Fruit fly (Drosophila melanogaster): ENCODE data around the gene RpS19b.

RpS19b gene

DNA sequence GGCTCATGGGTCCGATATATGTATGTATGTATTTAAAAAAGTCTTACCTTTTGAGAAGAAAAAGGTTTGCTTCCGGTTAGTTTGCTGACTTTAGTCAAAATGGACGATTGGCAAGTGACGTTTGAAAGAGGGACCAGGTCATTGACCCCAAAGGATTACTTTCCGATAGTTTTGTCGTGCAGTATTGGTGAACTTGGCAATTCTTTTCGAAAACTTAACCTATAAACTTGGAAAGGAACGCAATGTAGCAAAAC is at the start of gene RpS19b:
RpS19b (minus strand) TSS at position 101 of the 254 bp plus-strand sequence.
- TF ChIP-seq EcR (GFP tag; optimal IDR thresholded peaks at IDR 0.05) (no peak), CG14655 (GFP tag; optimal IDR thresholded peaks at IDR 0.05) (no peak), CG15710 (tag; optimal IDR thresholded peaks at IDR 0.05) (no peak), CG12605 (GFP tag; IDR thresholded peaks at IDR 0.05) (no peak), Snoo (tag; optimal IDR thresholded peaks at IDR 0.05) (no peak), CG9948 (tag; optimal IDR thresholded peaks at IDR 0.05) (no peak), CG32121 (GFP tag; IDR thresholded peaks at IDR 0.05) (no peak), CG8301 (tag; optimal IDR thresholded peaks at IDR 0.05) (no peak), CG13204 (GFP tag; optimal IDR thresholded peaks at IDR 0.05) (no peak), CG17806 (tag; optimal IDR thresholded peaks at IDR 0.05) (no peak), D1 (tag; optimal IDR thresholded peaks at IDR 0.05) (no peak), Ets98B (GFP tag; IDR thresholded peaks at IDR 0.05) (no peak)

DNA sequence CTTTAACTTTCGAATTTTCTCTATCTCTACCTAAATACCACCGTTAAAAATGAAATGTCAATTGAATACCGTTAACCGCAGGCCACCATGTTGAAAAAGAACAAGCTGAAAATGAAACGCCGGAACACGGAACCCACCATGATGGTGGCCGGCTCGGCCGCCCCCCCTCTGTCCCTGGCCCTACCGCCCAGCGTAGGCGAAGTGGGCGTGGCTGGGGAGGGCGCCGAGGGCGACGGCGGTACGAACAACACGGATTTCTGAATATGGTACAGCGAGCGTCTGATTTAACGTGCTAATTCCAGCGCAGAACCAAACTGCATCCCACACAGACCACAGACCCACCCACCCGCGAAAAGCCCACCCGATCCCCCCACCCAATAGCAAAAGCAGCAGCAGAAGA is 48.3 kb upstream of the RpS19b start:
- TF ChIP-seq rn (GFP tag; IDR thresholded peaks at IDR 0.05) (no peak), CG12605 (GFP tag; IDR thresholded peaks at IDR 0.05) (no peak), Ets98B (GFP tag; IDR thresholded peaks at IDR 0.05) (no peak), CG32121 (GFP tag; IDR thresholded peaks at IDR 0.05) (no peak), CG8159 (tag; optimal IDR thresholded peaks at IDR 0.05) (no peak), Snoo (tag; optimal IDR thresholded peaks at IDR 0.05) (no peak), CG10348 (GFP tag; IDR thresholded peaks at IDR 0.05) (no peak), Pif1A (GFP tag; optimal IDR thresholded peaks at IDR 0.05) (no peak), CG13204 (GFP tag; optimal IDR thresholded peaks at IDR 0.05) (no peak), CG4496 (GFP tag; IDR thresholded peaks at IDR 0.05) (no peak), CG9948 (tag; optimal IDR thresholded peaks at IDR 0.05) (no peak), CG8301 (tag; optimal IDR thresholded peaks at IDR 0.05) (no peak), CG15710 (tag; optimal IDR thresholded peaks at IDR 0.05) (no peak), Pif1B (GFP tag; optimal IDR thresholded peaks at IDR 0.05) (no peak), EcR (GFP tag; optimal IDR thresholded peaks at IDR 0.05) (no peak), D1 (tag; optimal IDR thresholded peaks at IDR 0.05) (no peak)

DNA sequence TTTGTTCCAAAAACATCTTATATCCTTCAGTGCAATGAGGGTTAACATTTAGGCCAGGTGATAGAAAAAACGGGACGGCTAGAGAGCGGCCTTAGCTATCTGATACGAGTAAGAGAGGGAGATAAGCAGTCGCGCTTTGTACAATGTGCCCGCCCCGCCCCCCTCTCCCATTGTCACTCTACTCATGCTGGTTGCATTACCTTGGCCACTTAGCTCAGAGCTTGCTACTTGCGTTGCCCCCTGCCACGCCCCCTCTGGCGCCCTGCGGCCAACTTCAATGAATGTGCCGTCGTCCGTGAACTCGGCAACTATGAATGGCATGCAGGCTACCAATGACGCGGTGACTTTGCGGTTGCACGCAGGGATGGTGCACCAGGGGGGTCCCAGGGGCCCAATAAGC is 38.4 kb upstream of the RpS19b start:
- TF ChIP-seq Pif1B (GFP tag; optimal IDR thresholded peaks at IDR 0.05) (no peak), CG34367 (tag; optimal IDR thresholded peaks at IDR 0.05) (no peak), CG10348 (GFP tag; IDR thresholded peaks at IDR 0.05) (no peak), fd96Ca (GFP tag; IDR thresholded peaks at IDR 0.05) (no peak)

dm6 chr3R:23971208-23971607 is 37.9 kb upstream of the RpS19b start:
- TF ChIP-seq CG17806 (tag; optimal IDR thresholded peaks at IDR 0.05), result no peak
- peak; percentile 10; the same call in 1 of the 3 replicates for TF ChIP-seq CG4496 (GFP tag; IDR thresholded peaks at IDR 0.05)
- TF ChIP-seq CG32121 (GFP tag; IDR thresholded peaks at IDR 0.05), result 0 out of 2 replicates have a peak, but pooled peaks have one; percentile 22
- no peak for TF ChIP-seq CG14655 (GFP tag; optimal IDR thresholded peaks at IDR 0.05)
- no peak for TF ChIP-seq Pif1B (GFP tag; optimal IDR thresholded peaks at IDR 0.05)

- TF ChIP-seq EcR (GFP tag; optimal IDR thresholded peaks at IDR 0.05), result peak; percentile 69
- TF ChIP-seq CG32121 (GFP tag; IDR thresholded peaks at IDR 0.05), result no peak
Measured at dm6 chr3R:23969449-23969848, 36.1 kb upstream of the RpS19b start.

DNA sequence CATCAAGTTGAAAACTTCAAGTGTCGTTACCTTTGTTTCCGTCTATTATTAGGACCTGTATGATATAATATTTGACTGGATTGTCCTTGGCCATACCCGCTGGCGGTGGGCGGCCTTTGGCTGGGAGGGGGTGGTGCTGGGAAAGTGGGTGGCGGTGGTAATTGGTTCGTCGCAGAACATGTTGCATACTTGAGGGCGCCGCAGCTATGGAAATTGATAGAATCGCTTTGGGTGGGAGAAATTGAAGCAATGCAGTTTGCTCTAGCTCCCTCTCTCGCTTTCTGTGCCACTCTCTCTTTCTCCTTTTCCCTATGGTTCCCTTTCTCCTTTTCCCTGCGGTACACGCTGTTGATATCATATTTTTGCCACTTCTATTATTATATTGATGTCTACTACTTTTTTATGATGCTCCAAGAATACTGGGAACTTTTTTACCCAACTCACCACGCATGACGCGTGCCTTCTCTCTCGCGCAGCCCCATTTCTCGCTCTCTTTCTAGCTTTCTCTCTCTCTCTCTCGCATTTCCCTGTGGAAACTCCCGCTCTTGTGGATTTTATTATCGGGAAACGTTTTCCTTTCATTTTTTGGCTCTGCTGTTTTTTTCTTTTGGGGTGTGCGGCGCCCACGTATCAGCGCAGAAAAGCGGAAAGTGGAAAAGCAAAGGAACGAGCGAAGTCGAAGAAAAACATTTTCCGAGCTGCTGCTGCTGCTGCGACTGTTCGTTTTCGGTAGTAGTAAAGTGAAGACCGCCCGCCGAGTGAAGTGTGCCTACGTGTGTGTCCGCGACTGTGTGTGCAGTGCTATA is 31.8 kb upstream of the RpS19b start:
- TF ChIP-seq Ets98B (GFP tag; IDR thresholded peaks at IDR 0.05) (0 out of 2 replicates have a peak, but pooled peaks have one; percentile 10), EcR (GFP tag; optimal IDR thresholded peaks at IDR 0.05) (no peak), CG15710 (tag; optimal IDR thresholded peaks at IDR 0.05) (no peak), Snoo (tag; optimal IDR thresholded peaks at IDR 0.05) (no peak), Pif1A (GFP tag; optimal IDR thresholded peaks at IDR 0.05) (no peak), CG8159 (tag; optimal IDR thresholded peaks at IDR 0.05) (no peak)

DNA sequence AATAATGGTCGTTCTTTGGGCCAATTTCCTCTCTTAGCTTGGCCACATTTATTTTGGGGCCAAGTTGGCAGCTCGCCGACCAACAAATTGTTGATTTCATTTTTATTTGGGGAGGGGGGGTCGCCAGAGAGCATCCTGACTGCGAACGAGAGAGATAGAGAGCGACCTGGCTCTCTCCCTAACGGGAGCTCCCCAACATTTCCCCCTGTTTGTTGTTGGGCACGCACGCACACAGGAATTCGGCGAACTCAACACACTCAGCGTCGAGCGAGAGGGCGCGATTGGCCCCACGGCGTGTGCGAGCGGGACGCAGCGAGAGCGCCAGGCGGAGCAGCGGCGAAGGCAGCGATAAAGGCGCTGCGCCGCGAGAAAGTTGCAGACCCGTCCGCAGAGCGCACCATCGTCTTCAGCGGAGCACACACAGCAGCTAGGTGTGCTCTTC is 29.5 kb upstream of the RpS19b start, which contains the start of gene CG31140:
CG31140 (plus strand) TSS at position 400 of the 442 bp plus-strand sequence.
- TF ChIP-seq Ets98B (GFP tag; IDR thresholded peaks at IDR 0.05) (peak; percentile 63; the same call in 1 of the 2 replicates), Pif1B (GFP tag; optimal IDR thresholded peaks at IDR 0.05) (peak; percentile 49), CG4496 (GFP tag; IDR thresholded peaks at IDR 0.05) (peak; percentile 81), CG8301 (tag; optimal IDR thresholded peaks at IDR 0.05) (no peak), Snoo (tag; optimal IDR thresholded peaks at IDR 0.05) (no peak), EcR (GFP tag; optimal IDR thresholded peaks at IDR 0.05) (no peak), CG9948 (tag; optimal IDR thresholded peaks at IDR 0.05) (no peak), CG14655 (GFP tag; optimal IDR thresholded peaks at IDR 0.05) (peak; percentile 32), CG32121 (GFP tag; IDR thresholded peaks at IDR 0.05) (peak; percentile 45; the same call in 1 of the 2 replicates), CG15710 (tag; optimal IDR thresholded peaks at IDR 0.05) (no peak), CG34367 (tag; optimal IDR thresholded peaks at IDR 0.05) (no peak), fd96Ca (GFP tag; IDR thresholded peaks at IDR 0.05) (0 out of 3 replicates have a peak, but pooled peaks have one; percentile 57), CG10348 (GFP tag; IDR thresholded peaks at IDR 0.05) (no peak), CG17806 (tag; optimal IDR thresholded peaks at IDR 0.05) (no peak), CG8159 (tag; optimal IDR thresholded peaks at IDR 0.05) (no peak), CG12605 (GFP tag; IDR thresholded peaks at IDR 0.05) (peak; percentile 63; the same call in 1 of the 2 replicates), D1 (tag; optimal IDR thresholded peaks at IDR 0.05) (no peak), gl (tag; optimal IDR thresholded peaks at IDR 0.05) (no peak), rn (GFP tag; IDR thresholded peaks at IDR 0.05) (no peak), Pif1A (GFP tag; optimal IDR thresholded peaks at IDR 0.05) (no peak), CG13204 (GFP tag; optimal IDR thresholded peaks at IDR 0.05) (peak; percentile 95)
